Fruit fly (Drosophila melanogaster) whole organism, pupa: ENCODE results near the gene GlyRS.

Experiments used
- CG10348 ChIP-seq: fragments of 200-800 bp; sonication (Bioruptor generic); IDR thresholded peaks from 2 replicates; pipeline ENCODE4 v1.3.6; 2022; ENCODE audit warnings: missing biosample characterization, missing genetic modification characterization
- CG17806 ChIP-seq: fragments of 200-800 bp; sonication (Bioruptor generic); optimal IDR thresholded peaks from 2 replicates; lab custom pipeline; 2018; ENCODE audit warnings: missing biosample characterization, mild to moderate bottlenecking, missing genetic modification characterization, moderate library complexity
- CG8301 ChIP-seq: fragments of 200-800 bp; sonication (Bioruptor generic); optimal IDR thresholded peaks from 2 replicates; lab custom pipeline; 2018; ENCODE audit warnings: missing biosample characterization, mild to moderate bottlenecking, missing genetic modification characterization

dm6 chr3L:15146643-15147187 is 51.8 kb downstream of the GlyRS start, which contains the start of gene FucTA:
- TF ChIP-seq CG17806 (tag; lab: Kevin White, UChicago), result no peak
- no peak for TF ChIP-seq CG8301 (tag; lab: Kevin White, UChicago)
- TF ChIP-seq CG10348 (GFP tag; lab: Robert Waterston, UW), result no peak
